Fruit fly (Drosophila melanogaster) whole organism, wandering third instar larva: Measurements from ENCODE around the gene CG34289.

Experiments used
- CG32264 ChIP-seq: fragments of 200-800 bp; sonication (Bioruptor generic); optimal IDR thresholded peaks from 2 replicates; lab custom pipeline; 2016; ENCODE audit warnings: missing biosample characterization, missing genetic modification characterization
- CG9705 ChIP-seq: fragments of 200-800 bp; sonication (Bioruptor generic); optimal IDR thresholded peaks from 2 replicates; lab custom pipeline; 2018; ENCODE audit warnings: missing biosample characterization, mild to moderate bottlenecking, missing genetic modification characterization
- CrebA ChIP-seq: fragments of 200-800 bp; sonication (Bioruptor generic); optimal IDR thresholded peaks from 2 replicates; lab custom pipeline; 2016; ENCODE audit warnings: missing biosample characterization, mild to moderate bottlenecking, missing genetic modification characterization, borderline replicate concordance
- Dif ChIP-seq: fragments of 200-275, 200-300 bp; sonication (Bioruptor generic); optimal IDR thresholded peaks from 2 replicates; lab custom pipeline; 2018; ENCODE audit warnings: missing biosample characterization, missing genetic modification characterization; ENCODE audit not compliant: partially characterized antibody
- GATAd ChIP-seq: sonication (Bioruptor generic); optimal IDR thresholded peaks from 2 replicates; lab custom pipeline; 2016; ENCODE audit warnings: missing biosample characterization, missing genetic modification characterization
- Hnf4 ChIP-seq: fragments of 200-800 bp; sonication (Bioruptor generic); optimal IDR thresholded peaks from 2 replicates; lab custom pipeline; 2016; ENCODE audit warnings: missing biosample characterization, mild to moderate bottlenecking, missing genetic modification characterization
- Hr83 ChIP-seq: fragments of 200-300 bp; sonication (Bioruptor generic); optimal IDR thresholded peaks from 2 replicates; lab custom pipeline; 2016; ENCODE audit warnings: missing biosample characterization, mild to moderate bottlenecking, missing genetic modification characterization, moderate library complexity; ENCODE audit not compliant: poor library complexity, severe bottlenecking
- Jra ChIP-seq: sonication (Bioruptor generic); optimal IDR thresholded peaks from 2 replicates; lab custom pipeline; 2016; ENCODE audit warnings: missing biosample characterization, missing genetic modification characterization
- Mio ChIP-seq: sonication (Bioruptor generic); optimal IDR thresholded peaks from 2 replicates; lab custom pipeline; 2016; ENCODE audit warnings: missing biosample characterization, missing genetic modification characterization
- Myc ChIP-seq: fragments of >200 bp; optimal IDR thresholded peaks from 2 replicates; lab custom pipeline; 2017
- N ChIP-seq: fragments of >200 bp; optimal IDR thresholded peaks from 2 replicates; lab custom pipeline; 2018; ENCODE audit warnings: missing biosample characterization, missing external identifiers, missing genetic modification characterization
- OdsH ChIP-seq: fragments of 200-800 bp; sonication (Bioruptor generic); optimal IDR thresholded peaks from 2 replicates; lab custom pipeline; 2016; ENCODE audit warnings: missing biosample characterization, mild to moderate bottlenecking, missing genetic modification characterization
- Rel ChIP-seq, 2 experiments: fragments of 200-800 bp; sonication (Bioruptor generic) in 1 of 2; optimal IDR thresholded peaks; 2 replicates in 1 of 2; 3 replicates in 1 of 2; lab custom pipeline; 2016 to 2019; ENCODE audit warnings: mild to moderate bottlenecking in 2 of 2, missing biosample characterization in 2 of 2, missing genetic modification characterization in 2 of 2, moderate library complexity in 1 of 2
- Sp1 ChIP-seq: fragments of 200-800 bp; sonication (Bioruptor generic); optimal IDR thresholded peaks from 3 replicates; lab custom pipeline; 2019; ENCODE audit warnings: missing biosample characterization, mild to moderate bottlenecking, missing genetic modification characterization, moderate library complexity
- Vsx2 ChIP-seq: fragments of 200-300, 225-300 bp; sonication (Bioruptor generic); optimal IDR thresholded peaks from 2 replicates; lab custom pipeline; 2018; ENCODE audit warnings: missing biosample characterization, missing genetic modification characterization; ENCODE audit not compliant: partially characterized antibody
- br ChIP-seq: fragments of 200-800 bp; sonication (Bioruptor generic); optimal IDR thresholded peaks from 2 replicates; lab custom pipeline; 2016; ENCODE audit warnings: missing biosample characterization, missing genetic modification characterization
- dl ChIP-seq, 2 experiments: fragments of 175-275, 200-275 bp in 1 of 2; fragments of 200-275 bp in 1 of 2; sonication (Bioruptor generic); optimal IDR thresholded peaks; lab custom pipeline; 2018; ENCODE audit warnings: mild to moderate bottlenecking in 2 of 2, missing biosample characterization in 2 of 2, missing genetic modification characterization in 2 of 2, moderate library complexity in 2 of 2; ENCODE audit not compliant: partially characterized antibody in 2 of 2, insufficient read depth in 1 of 2
- ey ChIP-seq: fragments of 200-800 bp; sonication (Bioruptor generic); optimal IDR thresholded peaks from 2 replicates; lab custom pipeline; 2016; ENCODE audit warnings: missing biosample characterization, missing genetic modification characterization
- foxo ChIP-seq, 2 experiments: fragments of 200-800 bp; sonication (Bioruptor generic); optimal IDR thresholded peaks; 2 replicates in 1 of 2; 3 replicates in 1 of 2; lab custom pipeline; 2016 to 2017; ENCODE audit warnings: missing biosample characterization in 2 of 2, missing genetic modification characterization in 2 of 2
- fru ChIP-seq: fragments of 200-800 bp; sonication (Bioruptor generic); optimal IDR thresholded peaks from 3 replicates; lab custom pipeline; 2016; ENCODE audit warnings: missing biosample characterization, mild to moderate bottlenecking, missing genetic modification characterization
- h ChIP-seq: fragments of 200-800 bp; sonication (Bioruptor generic); optimal IDR thresholded peaks from 3 replicates; lab custom pipeline; 2016; ENCODE audit warnings: missing biosample characterization, mild to moderate bottlenecking, missing genetic modification characterization
- jim ChIP-seq: fragments of 175-275, 200-325 bp; sonication (Bioruptor generic); optimal IDR thresholded peaks from 2 replicates; lab custom pipeline; 2016; ENCODE audit warnings: missing biosample characterization, mild to moderate bottlenecking, missing genetic modification characterization
- lola ChIP-seq: fragments of >200 bp; optimal IDR thresholded peaks from 2 replicates; lab custom pipeline; 2017; ENCODE audit warnings: missing biosample characterization, missing genetic modification characterization
- pan ChIP-seq: fragments of >200 bp; optimal IDR thresholded peaks from 2 replicates; lab custom pipeline; 2017
- psq ChIP-seq: fragments of 200-800 bp; sonication (Bioruptor generic); optimal IDR thresholded peaks from 3 replicates; lab custom pipeline; 2017; ENCODE audit warnings: missing biosample characterization, mild to moderate bottlenecking, missing genetic modification characterization, moderate library complexity
- rgr ChIP-seq: fragments of 200-800 bp; sonication (Bioruptor generic); optimal IDR thresholded peaks from 3 replicates; lab custom pipeline; 2016; ENCODE audit warnings: missing biosample characterization, mild to moderate bottlenecking, missing genetic modification characterization
- sage ChIP-seq: fragments of 200-800 bp; sonication (Bioruptor generic); optimal IDR thresholded peaks from 2 replicates; lab custom pipeline; 2016; ENCODE audit warnings: missing biosample characterization, mild to moderate bottlenecking, missing genetic modification characterization
- sv ChIP-seq: fragments of 200-800 bp; sonication (Bioruptor generic); optimal IDR thresholded peaks from 3 replicates; lab custom pipeline; 2016; ENCODE audit warnings: missing biosample characterization, missing genetic modification characterization
- tai ChIP-seq: sonication (Bioruptor generic); optimal IDR thresholded peaks from 2 replicates; lab custom pipeline; 2016; ENCODE audit warnings: missing biosample characterization, missing genetic modification characterization
- usp ChIP-seq: fragments of >200 bp; optimal IDR thresholded peaks from 2 replicates; lab custom pipeline; 2017; ENCODE audit warnings: missing biosample characterization, missing genetic modification characterization
- woc ChIP-seq: sonication (Bioruptor generic); optimal IDR thresholded peaks from 2 replicates; lab custom pipeline; 2016; ENCODE audit warnings: missing biosample characterization, mild to moderate bottlenecking, missing genetic modification characterization

CG34289 gene

dm6 chr3R:23507376-23507775 lies at the start of gene CG34289:
Gene CG34289 (minus strand): TSS chr3R:23507476.
- TF ChIP-seq Jra (GFP tag; lab: Kevin White, UChicago) (no peak), pan (no peak), woc (GFP tag; lab: Kevin White, UChicago) (no peak), usp (no peak)

- TF ChIP-seq Sp1 (GFP tag; lab: Kevin White, UChicago) (no peak), Vsx2 (GFP tag; lab: Kevin White, UChicago) (no peak), N (no peak), lola (GFP tag; lab: Kevin White, UChicago) (no peak), tai (GFP tag; lab: Kevin White, UChicago) (no peak), fru (GFP tag; lab: Kevin White, UChicago) (no peak), h (GFP tag; lab: Kevin White, UChicago) (no peak), sv (GFP tag; lab: Kevin White, UChicago) (no peak), Rel (GFP tag; optimal IDR thresholded peaks at IDR 0.05; lab: Kevin White, UChicago) (no peak), Rel (tag; optimal IDR thresholded peaks at IDR 0.05; lab: Kevin White, UChicago) (no peak), woc (GFP tag; lab: Kevin White, UChicago) (no peak), foxo (GFP tag; optimal IDR thresholded peaks at IDR 0.05; lab: Kevin White, UChicago) (no peak), usp (no peak), Mio (GFP tag; lab: Kevin White, UChicago) (no peak), pan (no peak), OdsH (GFP tag; lab: Kevin White, UChicago) (no peak)
These were observed 49.6 kb upstream of the CG34289 start, which contains the start of gene CG10164 for dm6 chr3R:23556843-23557242. Gene CG10164 (minus strand): TSS chr3R:23556943.

dm6 chr3R:23538719-23539145 lies 31.5 kb upstream of the CG34289 start, which contains the start of gene Ugt303B2:
Gene Ugt303B2 (minus strand): TSS chr3R:23538908.
- no peak for TF ChIP-seq Dif
- TF ChIP-seq fru (GFP tag; lab: Kevin White, UChicago), result peak; percentile 47
- peak; percentile 9 for TF ChIP-seq Vsx2 (GFP tag; lab: Kevin White, UChicago)
- no peak for TF ChIP-seq CG32264
- TF ChIP-seq GATAd, result no peak
- TF ChIP-seq CG9705 (GFP tag; lab: Kevin White, UChicago), result no peak
- no peak for TF ChIP-seq Rel (GFP tag; optimal IDR thresholded peaks at IDR 0.05; lab: Kevin White, UChicago)
- no peak for TF ChIP-seq Rel (tag; optimal IDR thresholded peaks at IDR 0.05; lab: Kevin White, UChicago)
- no peak for TF ChIP-seq psq (GFP tag; lab: Kevin White, UChicago)
- no peak for TF ChIP-seq sage (GFP tag; lab: Kevin White, UChicago)
- TF ChIP-seq Hnf4 (GFP tag; lab: Kevin White, UChicago), result no peak
- no peak for TF ChIP-seq foxo (GFP tag; optimal IDR thresholded peaks at IDR 0.05; lab: Kevin White, UChicago)

dm6 chr3R:23536610-23537009 lies 29.3 kb upstream of the CG34289 start, which contains the start of gene Ugt303B1:
Gene Ugt303B1 (minus strand): TSS chr3R:23536710.
- TF ChIP-seq woc (GFP tag; lab: Kevin White, UChicago), result no peak
- no peak for TF ChIP-seq rgr (GFP tag; lab: Kevin White, UChicago)
- no peak for TF ChIP-seq Dif
- no peak for TF ChIP-seq Mio (GFP tag; lab: Kevin White, UChicago)
- no peak for TF ChIP-seq Hnf4 (GFP tag; lab: Kevin White, UChicago)
- no peak for TF ChIP-seq ey
- no peak for TF ChIP-seq br (GFP tag; lab: Kevin White, UChicago)
- TF ChIP-seq N, result no peak
- no peak for TF ChIP-seq Myc (lab: Kevin White, UChicago)
- no peak for TF ChIP-seq sv (GFP tag; lab: Kevin White, UChicago)
- TF ChIP-seq jim (GFP tag; lab: Kevin White, UChicago), result no peak
- TF ChIP-seq usp, result no peak

- TF ChIP-seq sage (GFP tag; lab: Kevin White, UChicago) (no peak), Dif (no peak), lola (GFP tag; lab: Kevin White, UChicago) (no peak), Rel (GFP tag; optimal IDR thresholded peaks at IDR 0.05; lab: Kevin White, UChicago) (no peak), Rel (tag; optimal IDR thresholded peaks at IDR 0.05; lab: Kevin White, UChicago) (no peak), Myc (lab: Kevin White, UChicago) (no peak), OdsH (GFP tag; lab: Kevin White, UChicago) (no peak), fru (GFP tag; lab: Kevin White, UChicago) (no peak), CG9705 (GFP tag; lab: Kevin White, UChicago) (no peak), Hr83 (GFP tag; lab: Kevin White, UChicago) (no peak), Jra (GFP tag; lab: Kevin White, UChicago) (no peak), usp (no peak), CrebA (GFP tag; lab: Kevin White, UChicago) (no peak), dl (GFP tag; optimal IDR thresholded peaks at IDR 0.05; lab: Kevin White, UChicago; ENCODE audit: insufficient read depth in 1 of 2, partially characterized antibody in 2 of 2) (no peak), rgr (GFP tag; lab: Kevin White, UChicago) (no peak)
These were observed 27.3 kb upstream of the CG34289 start, which contains the start of gene Ugt303B3 for dm6 chr3R:23534609-23535008. Gene Ugt303B3 (minus strand): TSS chr3R:23534767.
